Worm (Caenorhabditis elegans) whole organism, young adult: ENCODE data around the gene str-155.
"Not testable (repeated sequence)": the region's sequence is repeated elsewhere in the genome, so short reads cannot be mapped to it uniquely, and the experiment has no call there.

ENCODE experiments used
- B0261.1 ChIP-seq: sonication (generic microtip); optimal IDR thresholded peaks from 2 replicates; lab custom pipeline; 2016; ENCODE audit warnings: mild to moderate bottlenecking, missing genetic modification characterization, moderate library complexity, missing compliant biosample characterization
- D2030.7 ChIP-seq: fragments of 200-800 bp; sonication (Bioruptor generic); IDR thresholded peaks from 2 replicates; pipeline ENCODE4 v1.3.6; 2022; ENCODE audit warnings: missing genetic modification reagents, missing genetic modification characterization, missing compliant biosample characterization
- K12H6.12 ChIP-seq: fragments of 200-800 bp; sonication (Bioruptor generic); optimal IDR thresholded peaks from 2 replicates; lab custom pipeline; 2018; ENCODE audit warnings: mild to moderate bottlenecking, missing genetic modification characterization, missing compliant biosample characterization
- T07F8.4 ChIP-seq: sonication (generic microtip); optimal IDR thresholded peaks from 2 replicates; lab custom pipeline; 2016; ENCODE audit warnings: mild to moderate bottlenecking, missing genetic modification characterization, moderate library complexity, missing compliant biosample characterization
- Y53G8AR.9 ChIP-seq: fragments of 200-800 bp; sonication (Bioruptor generic); conservative IDR thresholded peaks from 2 replicates; pipeline ENCODE4 v1.3.6; 2022; ENCODE audit warnings: missing genetic modification reagents, missing genetic modification characterization, missing compliant biosample characterization
- Y56A3A.18 ChIP-seq: fragments of 200-800 bp; sonication (Bioruptor generic); IDR thresholded peaks from 2 replicates; pipeline ENCODE4 v1.3.6; 2022; ENCODE audit warnings: missing genetic modification reagents, missing genetic modification characterization, missing compliant biosample characterization
- Y95B8A.8 ChIP-seq: fragments of 200-800 bp; sonication (Bioruptor generic); IDR thresholded peaks from 2 replicates; pipeline ENCODE4 v1.3.6; 2022; ENCODE audit warnings: missing genetic modification reagents, missing genetic modification characterization, missing compliant biosample characterization
- bed-1 ChIP-seq: fragments of 200-800 bp; sonication (Bioruptor generic); IDR thresholded peaks from 2 replicates; pipeline ENCODE4 v1.3.6; 2022; ENCODE audit warnings: missing genetic modification reagents, missing genetic modification characterization, missing compliant biosample characterization
- cebp-1 ChIP-seq, 2 experiments: fragments of 200-800 bp in 1 of 2; sonication (Bioruptor generic) in 1 of 2; sonication (generic microtip) in 1 of 2; IDR thresholded peaks in 1 of 2; optimal IDR thresholded peaks in 1 of 2; 2 replicates each; pipeline versions ENCODE4 v1.3.6 to Lab custom; 2017 to 2022; ENCODE audit warnings: missing compliant biosample characterization in 2 of 2, missing genetic modification characterization in 2 of 2, mild to moderate bottlenecking in 1 of 2, missing genetic modification reagents in 1 of 2, moderate library complexity in 1 of 2
- ceh-100 ChIP-seq: fragments of 200-800 bp; sonication (Bioruptor generic); IDR thresholded peaks from 2 replicates; pipeline ENCODE4 v1.3.6; 2022; ENCODE audit warnings: missing genetic modification reagents, missing genetic modification characterization, missing compliant biosample characterization
- ceh-40 ChIP-seq: fragments of 200-800 bp; sonication (Bioruptor generic); IDR thresholded peaks from 2 replicates; pipeline ENCODE4 v1.3.6; 2022; ENCODE audit warnings: missing genetic modification characterization, missing compliant biosample characterization
- fkh-3 ChIP-seq: sonication (generic microtip); optimal IDR thresholded peaks from 2 replicates; lab custom pipeline; 2016; ENCODE audit warnings: mild to moderate bottlenecking, missing genetic modification characterization, missing compliant biosample characterization
- let-526 ChIP-seq: fragments of 200-800 bp; sonication (Bioruptor generic); IDR thresholded peaks from 2 replicates; pipeline ENCODE4 v1.3.6; 2022; ENCODE audit warnings: missing genetic modification reagents, missing genetic modification characterization, missing compliant biosample characterization
- lin-26 ChIP-seq: fragments of 200-800 bp; sonication (Bioruptor generic); IDR thresholded peaks from 2 replicates; pipeline ENCODE4 v1.3.6; 2022; ENCODE audit warnings: missing genetic modification reagents, missing genetic modification characterization, missing compliant biosample characterization
- lin-40 ChIP-seq: sonication (generic microtip); optimal IDR thresholded peaks from 2 replicates; lab custom pipeline; 2016; ENCODE audit warnings: missing genetic modification characterization, mild to moderate bottlenecking, missing compliant biosample characterization, missing genotype, missing genetic modification reagents
- lir-1 ChIP-seq: fragments of 200-800 bp; sonication (Bioruptor generic); conservative IDR thresholded peaks from 2 replicates; pipeline ENCODE4 v1.3.6; 2022; ENCODE audit warnings: missing genetic modification reagents, missing genetic modification characterization, missing compliant biosample characterization
- lsl-1 ChIP-seq: fragments of 200-800 bp; sonication (Bioruptor generic); optimal IDR thresholded peaks from 2 replicates; lab custom pipeline; 2018; ENCODE audit warnings: mild to moderate bottlenecking, missing genetic modification characterization, moderate library complexity, missing compliant biosample characterization
- lsy-27 ChIP-seq: sonication (generic microtip); optimal IDR thresholded peaks from 2 replicates; lab custom pipeline; 2017; ENCODE audit warnings: missing genetic modification characterization, mild to moderate bottlenecking, missing compliant biosample characterization, antibody characterized with exemption, missing genotype, borderline replicate concordance; ENCODE audit not compliant: insufficient read depth
- madf-8 ChIP-seq: fragments of 200-800 bp; sonication (Bioruptor generic); conservative IDR thresholded peaks from 2 replicates; pipeline ENCODE4 v1.3.6; 2022; ENCODE audit warnings: missing genetic modification reagents, missing genetic modification characterization, missing compliant biosample characterization
- nfya-2 ChIP-seq: fragments of 200-800 bp; sonication (Bioruptor generic); IDR thresholded peaks from 2 replicates; pipeline ENCODE4 v1.3.6; 2022; ENCODE audit warnings: missing genetic modification reagents, missing genetic modification characterization, missing compliant biosample characterization
- nhr-120 ChIP-seq: fragments of 200-800 bp; sonication (Bioruptor generic); IDR thresholded peaks from 2 replicates; pipeline ENCODE4 v1.3.6; 2022; ENCODE audit warnings: missing genetic modification characterization, missing compliant biosample characterization
- pbrm-1 ChIP-seq: fragments of 200-800 bp; sonication (Bioruptor generic); IDR thresholded peaks from 2 replicates; pipeline ENCODE4 v1.3.6; 2022; ENCODE audit warnings: missing genetic modification reagents, missing genetic modification characterization, missing compliant biosample characterization
- rcor-1 ChIP-seq: fragments of 200-800 bp; sonication (Bioruptor generic); IDR thresholded peaks from 2 replicates; pipeline ENCODE4 v1.3.6; 2022; ENCODE audit warnings: missing genetic modification reagents, missing genetic modification characterization, missing compliant biosample characterization
- rec-8 ChIP-seq, 2 experiments: sonication (generic microtip); optimal IDR thresholded peaks; 2 replicates each; lab custom pipeline; 2016; ENCODE audit warnings: mild to moderate bottlenecking in 2 of 2, missing genetic modification characterization in 2 of 2, missing genetic modification reagents in 2 of 2, missing genotype in 2 of 2, missing biosample characterization in 1 of 2, missing compliant biosample characterization in 1 of 2, moderate library complexity in 1 of 2
- rpc-1 ChIP-seq, 2 experiments: fragments of 150-350 bp in 1 of 2; sonication (generic microtip) in 1 of 2; optimal IDR thresholded peaks; 2 replicates each; lab custom pipeline; 2014 to 2018; ENCODE audit warnings: missing biosample characterization in 1 of 2, missing genetic modification characterization in 1 of 2, missing genetic modification reagents in 1 of 2, missing genotype in 1 of 2
- snpc-4 ChIP-seq, 5 experiments: fragments of 150-350 bp in 1 of 5; sonication (generic microtip) in 4 of 5; optimal IDR thresholded peaks; 2 replicates each; lab custom pipeline; 2014 to 2018; ENCODE audit warnings: missing genetic modification characterization in 5 of 5, missing biosample characterization in 3 of 5, antibody characterized with exemption in 2 of 5, mild to moderate bottlenecking in 2 of 5, missing compliant biosample characterization in 2 of 5, missing genotype in 2 of 5, moderate library complexity in 2 of 5, missing genetic modification reagents in 1 of 5
- sptf-2 ChIP-seq: fragments of 200-800 bp; sonication (Bioruptor generic); optimal IDR thresholded peaks from 2 replicates; lab custom pipeline; 2018; ENCODE audit warnings: mild to moderate bottlenecking, missing genetic modification characterization, missing compliant biosample characterization
- tbp1 ChIP-seq: fragments of 200-800 bp; sonication (Bioruptor generic); optimal IDR thresholded peaks from 2 replicates; lab custom pipeline; 2018; ENCODE audit warnings: mild to moderate bottlenecking, missing genetic modification characterization, missing compliant biosample characterization
- unc-62 ChIP-seq: fragments of 150-350 bp; optimal IDR thresholded peaks from 2 replicates; lab custom pipeline; 2014; ENCODE audit warnings: missing biosample characterization, missing genetic modification reagents, missing genetic modification characterization
- zim-3 ChIP-seq: sonication (generic microtip); optimal IDR thresholded peaks from 2 replicates; lab custom pipeline; 2017; ENCODE audit warnings: mild to moderate bottlenecking, missing genetic modification characterization, moderate library complexity, missing compliant biosample characterization
- ztf-6 ChIP-seq: fragments of 200-800 bp; sonication (Bioruptor generic); IDR thresholded peaks from 2 replicates; pipeline ENCODE4 v1.3.6; 2022; ENCODE audit warnings: missing genetic modification reagents, missing genetic modification characterization, missing compliant biosample characterization

The str-155 gene

ce11 chrIV:4949729-4950128, 33.9 kb downstream of the str-155 start:
- TF ChIP-seq tbp1 (GFP tag; lab: Kevin White, UChicago) = peak; percentile 89
- TF ChIP-seq T07F8.4 (tag; lab: Kevin White, UChicago) = peak; percentile 16
- TF ChIP-seq rpc-1 (optimal IDR thresholded peaks at IDR 0.05; lab: Kevin White, UChicago) = peak; percentile 44
- peak; percentile 64 for TF ChIP-seq rpc-1 (tag; optimal IDR thresholded peaks at IDR 0.05; lab: Kevin White, UChicago)
- peak; percentile 76; the same call in 1 of the 2 replicates for TF ChIP-seq bed-1
- TF ChIP-seq ceh-100 (GFP tag; lab: Robert Waterston, UW) = peak; percentile 58
- TF ChIP-seq let-526 (GFP tag; lab: Robert Waterston, UW) = 0 out of 2 replicates have a peak, but pooled peaks have one; percentile 44
- 0 out of 2 replicates have a peak, but pooled peaks have one; percentile 18 for TF ChIP-seq madf-8 (GFP tag; lab: Robert Waterston, UW)
- peak; percentile 24; the same call in 1 of the 2 replicates for TF ChIP-seq rcor-1 (GFP tag; lab: Robert Waterston, UW)
- TF ChIP-seq snpc-4 (GFP tag; optimal IDR thresholded peaks at IDR 0.05; lab: Kevin White, UChicago) = not testable (repeated sequence)
- peak in 1 of 4 experiments; percentile 83 for TF ChIP-seq snpc-4 (tag; optimal IDR thresholded peaks at IDR 0.05; lab: Kevin White, UChicago)
- TF ChIP-seq Y53G8AR.9 (GFP tag; lab: Robert Waterston, UW) = 0 out of 2 replicates have a peak, but pooled peaks have one; percentile 50
- peak; percentile 69 for TF ChIP-seq B0261.1 (tag; lab: Kevin White, UChicago)
- TF ChIP-seq, all 124 proteins: peak for 11; not testable (repeated sequence) for 113

ce11 chrIV:4953887-4954286, 38.1 kb downstream of the str-155 start, which contains the start of gene str-163:
Gene str-163 (plus strand): TSS chrIV:4954187.
- TF ChIP-seq rec-8 (tag; optimal IDR thresholded peaks at IDR 0.05; lab: Kevin White, UChicago) (no peak), Y56A3A.18 (GFP tag; lab: Robert Waterston, UW) (no peak), lin-40 (tag; lab: Kevin White, UChicago) (no peak), lsl-1 (GFP tag; lab: Kevin White, UChicago) (no peak), ceh-40 (GFP tag; lab: Robert Waterston, UW) (no peak), tbp1 (GFP tag; lab: Kevin White, UChicago) (no peak), zim-3 (tag; lab: Kevin White, UChicago) (no peak), D2030.7 (GFP tag; lab: Robert Waterston, UW) (no peak), bed-1 (no peak), pbrm-1 (GFP tag; lab: Robert Waterston, UW) (no peak), Y95B8A.8 (GFP tag; lab: Robert Waterston, UW) (no peak), unc-62 (no peak), nfya-2 (GFP tag; lab: Robert Waterston, UW) (no peak), sptf-2 (GFP tag; lab: Kevin White, UChicago) (no peak), cebp-1 (GFP tag; IDR thresholded peaks at IDR 0.05; lab: Robert Waterston, UW) (no peak), cebp-1 (tag; optimal IDR thresholded peaks at IDR 0.05; lab: Kevin White, UChicago) (no peak), fkh-3 (tag; lab: Kevin White, UChicago) (no peak), lsy-27 (tag; lab: Kevin White, UChicago) (no peak), K12H6.12 (tag; lab: Kevin White, UChicago) (no peak)

- TF ChIP-seq ztf-6 (GFP tag; lab: Robert Waterston, UW) = no peak
- no peak for TF ChIP-seq lin-26 (GFP tag; lab: Robert Waterston, UW)
- TF ChIP-seq, all 124 proteins: peak for 0
Measured at ce11 chrIV:4960623-4961022, 44.8 kb downstream of the str-155 start, which contains the start of gene str-164. Gene str-164 (plus strand): TSS chrIV:4960735.

- no peak for TF ChIP-seq nhr-120 (GFP tag; lab: Robert Waterston, UW)
- no peak for TF ChIP-seq lir-1
- no peak for TF ChIP-seq B0261.1 (tag; lab: Kevin White, UChicago)
Measured at ce11 chrIV:4963834-4964233, 48.0 kb downstream of the str-155 start, which contains the start of gene txt-3. Gene txt-3 (plus strand): TSS chrIV:4963958.
